Worm (Caenorhabditis elegans) whole organism, L1 larva: Measurements from ENCODE around the gene srlf-3.
A peak's percentile ranks its signal among the peaks of the same experiment; 100 is the strongest.

ENCODE experiments used
- F16B12.6 ChIP-seq: fragments of 150-350 bp; optimal IDR thresholded peaks from 2 replicates; lab custom pipeline; 2014; ENCODE audit warnings: missing biosample characterization, missing genetic modification characterization
- ceh-8 ChIP-seq: fragments of 200-800 bp; sonication (Bioruptor generic); optimal IDR thresholded peaks from 2 replicates; lab custom pipeline; 2018; ENCODE audit warnings: mild to moderate bottlenecking, missing genetic modification characterization, moderate library complexity, missing compliant biosample characterization
- ceh-90 ChIP-seq: sonication (generic microtip); optimal IDR thresholded peaks from 2 replicates; lab custom pipeline; 2016; ENCODE audit warnings: missing genetic modification characterization, missing compliant biosample characterization
- ces-1 ChIP-seq: fragments of 150-350 bp; optimal IDR thresholded peaks from 2 replicates; lab custom pipeline; 2014; ENCODE audit warnings: missing biosample characterization, missing genetic modification reagents, missing genetic modification characterization
- dpl-1 ChIP-seq, 3 experiments: fragments of 150-350 bp in 2 of 3; sonication (generic microtip) in 1 of 3; optimal IDR thresholded peaks; 2 replicates each; lab custom pipeline; 2014 to 2017; ENCODE audit warnings: missing biosample characterization in 3 of 3, missing genetic modification characterization in 3 of 3, missing genetic modification reagents in 3 of 3
- dsc-1 ChIP-seq: sonication (generic microtip); optimal IDR thresholded peaks from 2 replicates; lab custom pipeline; 2016; ENCODE audit warnings: mild to moderate bottlenecking, missing genetic modification characterization, missing compliant biosample characterization
- efl-1 ChIP-seq, 4 experiments: fragments of 150-350 bp; optimal IDR thresholded peaks in 3 of 4; peaks in 1 of 4; 1 replicate in 1 of 4; 2 replicates in 3 of 4; lab custom pipeline; 2014; ENCODE audit warnings: missing biosample characterization in 2 of 4, missing genetic modification characterization in 2 of 4, missing genetic modification reagents in 2 of 4
- egl-27 ChIP-seq, 2 experiments: fragments of 150-350 bp in 1 of 2; sonication (generic microtip); optimal IDR thresholded peaks; 3 replicates each; lab custom pipeline; 2017 to 2018; ENCODE audit warnings: missing biosample characterization in 2 of 2, missing genetic modification characterization in 2 of 2, missing genetic modification reagents in 2 of 2
- fkh-8 ChIP-seq: sonication (generic microtip); optimal IDR thresholded peaks from 2 replicates; lab custom pipeline; 2016; ENCODE audit warnings: mild to moderate bottlenecking, missing genetic modification characterization, missing compliant biosample characterization
- fos-1 ChIP-seq: fragments of 150-350 bp; optimal IDR thresholded peaks from 2 replicates; lab custom pipeline; 2014; ENCODE audit warnings: missing biosample characterization, missing genetic modification characterization
- irx-1 ChIP-seq: sonication (generic microtip); optimal IDR thresholded peaks from 2 replicates; lab custom pipeline; 2016; ENCODE audit warnings: missing genetic modification characterization, missing compliant biosample characterization
- isw-1 ChIP-seq: fragments of 200-800 bp; sonication (Bioruptor generic); IDR thresholded peaks from 2 replicates; pipeline ENCODE4 v1.3.6; 2022; ENCODE audit warnings: missing genetic modification characterization, missing compliant biosample characterization
- jun-1 ChIP-seq: fragments of 150-350 bp; optimal IDR thresholded peaks from 2 replicates; lab custom pipeline; 2014; ENCODE audit warnings: missing biosample characterization, missing genetic modification reagents, missing genetic modification characterization
- lin-14 ChIP-seq: fragments of 200-800 bp; sonication (Bioruptor generic); optimal IDR thresholded peaks from 2 replicates; lab custom pipeline; 2018; ENCODE audit warnings: mild to moderate bottlenecking, missing genetic modification characterization, moderate library complexity, missing compliant biosample characterization
- lin-39 ChIP-seq: fragments of 150-350 bp; optimal IDR thresholded peaks from 2 replicates; lab custom pipeline; 2014; ENCODE audit warnings: missing biosample characterization, missing genetic modification reagents, missing genetic modification characterization
- lsy-2 ChIP-seq, 2 experiments: fragments of 150-350 bp; optimal IDR thresholded peaks; 2 replicates each; lab custom pipeline; 2014; ENCODE audit warnings: missing biosample characterization in 2 of 2, missing genetic modification characterization in 2 of 2
- mdl-1 ChIP-seq, 2 experiments: fragments of 150-350 bp; optimal IDR thresholded peaks; 2 replicates each; lab custom pipeline; 2014 to 2017; ENCODE audit warnings: missing biosample characterization in 2 of 2, missing genetic modification characterization in 2 of 2, inconsistent platforms in 1 of 2
- mef-2 ChIP-seq: fragments of 150-350 bp; optimal IDR thresholded peaks from 2 replicates; lab custom pipeline; 2014; ENCODE audit warnings: missing biosample characterization, missing genetic modification characterization
- nhr-11 ChIP-seq: fragments of 150-350 bp; optimal IDR thresholded peaks from 2 replicates; lab custom pipeline; 2014; ENCODE audit warnings: missing biosample characterization, missing genetic modification characterization
- nhr-12 ChIP-seq: sonication (generic microtip); optimal IDR thresholded peaks from 2 replicates; lab custom pipeline; 2017; ENCODE audit warnings: missing biosample characterization, missing genetic modification characterization
- nhr-19 ChIP-seq: fragments of 200-800 bp; sonication (Bioruptor generic); conservative IDR thresholded peaks from 2 replicates; pipeline ENCODE4 v1.3.6; 2022; ENCODE audit warnings: missing genetic modification characterization, missing compliant biosample characterization
- nhr-20 ChIP-seq: sonication (generic microtip); optimal IDR thresholded peaks from 2 replicates; lab custom pipeline; 2016; ENCODE audit warnings: mild to moderate bottlenecking, missing genetic modification characterization, missing compliant biosample characterization
- nhr-71 ChIP-seq: sonication (generic microtip); optimal IDR thresholded peaks from 2 replicates; lab custom pipeline; 2016; ENCODE audit warnings: mild to moderate bottlenecking, missing genetic modification characterization, moderate library complexity, missing compliant biosample characterization
- nhr-76 ChIP-seq: sonication (generic microtip); optimal IDR thresholded peaks from 2 replicates; lab custom pipeline; 2017; ENCODE audit warnings: missing biosample characterization, missing genetic modification characterization
- nhr-84 ChIP-seq: sonication (generic microtip); optimal IDR thresholded peaks from 2 replicates; lab custom pipeline; 2017; ENCODE audit warnings: missing biosample characterization, missing genetic modification characterization
- nhr-85 ChIP-seq: sonication (generic microtip); peaks from one replicate; lab custom pipeline; 2016; ENCODE audit warnings: missing genetic modification characterization, inconsistent platforms, missing compliant biosample characterization
- pag-3 ChIP-seq: sonication (generic microtip); optimal IDR thresholded peaks from 2 replicates; lab custom pipeline; 2017; ENCODE audit warnings: missing genetic modification characterization, mild to moderate bottlenecking, missing compliant biosample characterization, antibody characterized with exemption, borderline replicate concordance; ENCODE audit not compliant: insufficient read depth
- pax-3 ChIP-seq: fragments of 200-800 bp; sonication (Bioruptor generic); optimal IDR thresholded peaks from 2 replicates; lab custom pipeline; 2018; ENCODE audit warnings: mild to moderate bottlenecking, missing genetic modification characterization, moderate library complexity, missing compliant biosample characterization
- rnt-1 ChIP-seq: sonication (generic microtip); optimal IDR thresholded peaks from 2 replicates; lab custom pipeline; 2016; ENCODE audit warnings: mild to moderate bottlenecking, missing genetic modification characterization, moderate library complexity, missing compliant biosample characterization
- skn-1 ChIP-seq: fragments of 150-350 bp; optimal IDR thresholded peaks from 2 replicates; lab custom pipeline; 2014; ENCODE audit warnings: missing biosample characterization, missing genetic modification characterization
- snpc-4 ChIP-seq: fragments of 150-350 bp; optimal IDR thresholded peaks from 2 replicates; lab custom pipeline; 2014; ENCODE audit warnings: missing biosample characterization, missing genetic modification characterization
- snu-23 ChIP-seq: sonication (generic microtip); optimal IDR thresholded peaks from 2 replicates; lab custom pipeline; 2016; ENCODE audit warnings: missing genetic modification characterization, missing compliant biosample characterization
- sptf-1 ChIP-seq: fragments of 150-350 bp; optimal IDR thresholded peaks from 2 replicates; lab custom pipeline; 2014; ENCODE audit warnings: missing biosample characterization, missing genetic modification characterization
- swsn-7 ChIP-seq: sonication (generic microtip); optimal IDR thresholded peaks from 2 replicates; lab custom pipeline; 2016; ENCODE audit warnings: missing genetic modification characterization, missing compliant biosample characterization
- unc-30 ChIP-seq: sonication (generic microtip); optimal IDR thresholded peaks from 2 replicates; lab custom pipeline; 2017; ENCODE audit warnings: missing biosample characterization, missing genetic modification characterization
- unc-62 ChIP-seq: fragments of 150-350 bp; optimal IDR thresholded peaks from 2 replicates; lab custom pipeline; 2014; ENCODE audit warnings: missing biosample characterization, missing genetic modification reagents, missing genetic modification characterization
- unc-86 ChIP-seq: sonication (generic microtip); optimal IDR thresholded peaks from 2 replicates; lab custom pipeline; 2016; ENCODE audit warnings: missing genetic modification characterization, missing compliant biosample characterization
- xbp-1 ChIP-seq: sonication (generic microtip); optimal IDR thresholded peaks from 2 replicates; lab custom pipeline; 2016; ENCODE audit warnings: missing genetic modification characterization, missing compliant biosample characterization
- ztf-4 ChIP-seq: fragments of 150-350 bp; optimal IDR thresholded peaks from 2 replicates; lab custom pipeline; 2014; ENCODE audit warnings: missing biosample characterization, missing genetic modification characterization

Gene srlf-3

DNA sequence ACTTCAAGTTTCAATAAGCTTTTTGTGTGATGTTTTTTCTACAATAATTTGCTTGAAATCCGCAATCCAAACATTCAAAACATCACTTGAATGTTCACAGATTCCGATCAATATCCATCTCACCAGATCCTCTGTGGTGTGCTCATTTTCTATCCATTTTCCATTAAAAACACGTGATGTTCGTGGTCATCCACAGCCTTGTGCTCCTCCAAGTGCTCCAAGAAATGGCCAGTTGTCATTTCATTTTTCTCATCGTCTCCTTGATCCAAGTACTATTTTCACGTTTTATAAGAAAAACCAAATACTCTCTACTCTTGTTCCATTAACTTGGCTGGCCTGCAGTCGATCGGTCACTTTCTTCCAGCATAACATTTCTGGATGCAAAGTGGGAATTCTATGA is 11.1 kb upstream of the srlf-3 start:
- peak; percentile 60 for TF ChIP-seq nhr-19
- peak; percentile 50 for TF ChIP-seq nhr-20
- peak; percentile 15 for TF ChIP-seq swsn-7 (tag; lab: Kevin White, UChicago)
- peak; percentile 84 for TF ChIP-seq rnt-1 (tag; lab: Kevin White, UChicago)
- TF ChIP-seq ceh-8 (GFP tag; lab: Kevin White, UChicago), result no peak
- no peak for TF ChIP-seq nhr-85 (tag; lab: Kevin White, UChicago)
- no peak for TF ChIP-seq pax-3 (tag; lab: Kevin White, UChicago)
- TF ChIP-seq unc-30 (tag; lab: Kevin White, UChicago), result no peak
- TF ChIP-seq mef-2 (tag; lab: Kevin White, UChicago), result no peak
- TF ChIP-seq fkh-8 (tag; lab: Kevin White, UChicago), result no peak
- TF ChIP-seq ztf-4 (tag; lab: Kevin White, UChicago), result peak; percentile 61
- no peak for TF ChIP-seq xbp-1 (tag; lab: Kevin White, UChicago)
- no peak for TF ChIP-seq isw-1 (GFP tag; lab: Robert Waterston, UW)
- TF ChIP-seq mdl-1 (tag; optimal IDR thresholded peaks at IDR 0.05; lab: Kevin White, UChicago), result peak in 1 of 2 experiments; percentile 17
- peak; percentile 75 for TF ChIP-seq nhr-71 (tag; lab: Kevin White, UChicago)
- peak in 1 of 2 experiments; percentile 20 for TF ChIP-seq efl-1 (optimal IDR thresholded peaks at IDR 0.05; lab: Kevin White, UChicago)
- TF ChIP-seq efl-1 (GFP tag; optimal IDR thresholded peaks at IDR 0.05 in 1 of 2; lab: Kevin White, UChicago), result peak in 1 of 2 experiments; percentile 86
- no peak for TF ChIP-seq dpl-1 (GFP tag; optimal IDR thresholded peaks at IDR 0.05; lab: Kevin White, UChicago)
- no peak for TF ChIP-seq snpc-4 (tag; lab: Kevin White, UChicago)
- TF ChIP-seq nhr-76 (tag; lab: Kevin White, UChicago), result no peak
- no peak for TF ChIP-seq unc-62 (GFP tag; lab: Kevin White, UChicago)
- TF ChIP-seq lsy-2 (tag; optimal IDR thresholded peaks at IDR 0.05; lab: Kevin White, UChicago), result peak; percentile 20 to 34
- peak; percentile 12 for TF ChIP-seq dsc-1 (tag; lab: Kevin White, UChicago)
- TF ChIP-seq lin-39 (tag; lab: Kevin White, UChicago), result peak; percentile 26
- no peak for TF ChIP-seq nhr-11 (tag; lab: Kevin White, UChicago)
- no peak for TF ChIP-seq egl-27 (tag; optimal IDR thresholded peaks at IDR 0.05; lab: Kevin White, UChicago)
- TF ChIP-seq sptf-1, result no peak
- TF ChIP-seq nhr-12 (tag; lab: Kevin White, UChicago), result no peak
- peak; percentile 78 for TF ChIP-seq lin-14 (GFP tag; lab: Kevin White, UChicago)
- no peak for TF ChIP-seq F16B12.6 (tag; lab: Kevin White, UChicago)
- TF ChIP-seq fos-1 (tag; lab: Kevin White, UChicago), result no peak
- peak; percentile 36 for TF ChIP-seq snu-23 (GFP tag; lab: Kevin White, UChicago)

DNA sequence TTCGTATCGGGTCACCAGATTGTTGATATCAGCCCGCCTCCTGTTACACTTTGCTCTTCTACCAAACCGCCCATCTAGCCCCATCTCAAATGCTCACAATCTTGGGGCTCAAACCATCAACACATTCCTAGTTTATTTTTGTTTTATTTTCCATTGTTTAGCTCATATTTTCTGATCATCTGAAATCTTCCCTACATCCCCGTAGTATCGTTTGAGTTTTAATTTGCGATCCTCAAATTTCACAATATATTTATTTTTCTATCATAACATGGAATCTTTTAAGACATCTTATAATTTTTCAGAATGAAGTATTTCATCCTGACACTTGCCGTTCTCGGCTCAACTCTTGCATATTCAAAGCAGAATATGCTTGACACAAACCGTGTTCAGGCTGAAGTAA is 10.4 kb upstream of the srlf-3 start, which contains the start of gene spp-10:
TSS of gene spp-10 (plus strand) at position 301 of the 400 bp plus-strand sequence.
- TF ChIP-seq rnt-1 (tag; lab: Kevin White, UChicago), result peak; percentile 49
- TF ChIP-seq jun-1, result no peak
- TF ChIP-seq, all 84 proteins: peak for 1

DNA sequence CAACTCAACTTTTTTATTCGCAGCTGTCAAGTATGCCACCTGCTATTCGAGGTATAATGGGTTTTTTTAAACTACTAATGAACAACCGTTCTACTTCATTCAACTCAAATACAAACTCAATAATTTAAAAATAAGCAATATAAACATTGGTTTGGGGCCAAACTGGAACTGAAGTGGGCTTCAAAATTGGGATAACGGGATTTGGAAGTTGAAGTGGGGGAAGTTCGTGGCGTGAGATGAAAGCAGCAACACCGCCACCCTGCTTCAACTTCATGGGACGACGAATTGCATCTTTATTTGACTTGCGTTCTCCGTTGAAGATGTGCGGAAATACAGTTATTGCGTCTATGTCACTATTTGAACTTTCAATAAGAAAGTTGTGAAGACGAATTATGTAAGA is 8.8 kb upstream of the srlf-3 start:
- TF ChIP-seq F16B12.6 (tag; lab: Kevin White, UChicago) (no peak), nhr-71 (tag; lab: Kevin White, UChicago) (peak; percentile 6), unc-86 (tag; lab: Kevin White, UChicago) (no peak), ceh-90 (tag; lab: Kevin White, UChicago) (no peak), mdl-1 (tag; optimal IDR thresholded peaks at IDR 0.05; lab: Kevin White, UChicago) (no peak), irx-1 (tag; lab: Kevin White, UChicago) (no peak), ces-1 (GFP tag; lab: Kevin White, UChicago) (no peak), rnt-1 (tag; lab: Kevin White, UChicago) (no peak)

DNA sequence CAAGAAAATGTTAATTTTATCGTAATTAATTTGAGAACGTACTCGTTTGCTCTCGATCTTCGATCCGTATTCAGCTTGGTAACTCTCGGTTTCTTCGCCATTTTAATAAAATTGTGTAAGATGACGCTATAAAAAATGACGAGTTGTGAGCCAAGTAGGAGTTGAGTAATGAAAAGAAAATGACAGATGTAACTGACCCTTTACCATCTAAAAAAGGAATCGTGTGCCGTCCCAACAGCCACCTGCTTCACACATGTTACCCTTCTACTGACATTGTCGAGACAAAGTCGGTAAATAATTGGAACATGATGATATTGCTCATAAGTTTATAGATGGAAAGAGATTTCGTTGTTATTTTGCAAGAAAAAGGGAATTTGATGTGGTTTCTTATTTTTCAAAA is 7.9 kb upstream of the srlf-3 start, which contains the start of gene hlh-12:
TSS of gene hlh-12 (minus strand) at position 101 of the 400 bp plus-strand sequence.
- no peak for TF ChIP-seq nhr-84 (tag; lab: Kevin White, UChicago)
- no peak for TF ChIP-seq pag-3
- TF ChIP-seq skn-1 (tag; lab: Kevin White, UChicago), result no peak
- TF ChIP-seq efl-1 (optimal IDR thresholded peaks at IDR 0.05; lab: Kevin White, UChicago), result no peak
- TF ChIP-seq efl-1 (GFP tag; optimal IDR thresholded peaks at IDR 0.05 in 1 of 2; lab: Kevin White, UChicago), result peak in 1 of 2 experiments; percentile 21
- no peak for TF ChIP-seq xbp-1 (tag; lab: Kevin White, UChicago)
